Worm (Caenorhabditis elegans): ENCODE results near the gene K12H6.5.

DNA sequence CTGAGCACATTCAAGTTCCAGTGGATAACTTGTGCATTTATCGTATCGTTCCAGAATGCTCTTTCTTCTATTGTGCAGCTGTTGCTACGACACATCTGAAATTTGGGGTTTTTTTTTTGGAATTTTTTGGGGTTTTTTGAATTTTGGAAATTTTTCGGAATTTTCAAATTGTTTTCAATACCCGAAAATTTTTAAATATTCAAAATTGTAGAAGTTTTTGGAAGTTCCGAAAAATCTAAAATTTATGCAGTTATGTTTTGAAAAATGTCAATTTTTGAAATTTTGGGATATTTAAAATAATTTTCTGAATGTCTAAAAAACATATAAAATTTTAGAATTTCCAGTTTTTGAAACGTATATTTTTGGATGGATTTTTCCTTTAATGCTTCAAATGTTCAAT, 45.8 kb upstream of the K12H6.5 start, which contains the start of gene Y110A2AL.10:
- TF ChIP-seq egl-27 (tag; optimal IDR thresholded peaks at IDR 0.05) (no peak), aly-2 (tag; optimal IDR thresholded peaks at IDR 0.05) (no peak), lin-13 (GFP tag; optimal IDR thresholded peaks at IDR 0.05) (no peak)

Data from whole organism, L2 larva.